Worm (Caenorhabditis elegans) whole organism, young adult: Measurements from ENCODE around the gene pfd-5.

Source experiments
- ekl-4 ChIP-seq: fragments of 200-800 bp; sonication (Bioruptor generic); IDR thresholded peaks from 2 replicates; pipeline ENCODE4 v1.3.6; 2022; ENCODE audit warnings: missing genetic modification reagents, missing genetic modification characterization, missing compliant biosample characterization
- unc-62 ChIP-seq: fragments of 150-350 bp; optimal IDR thresholded peaks from 2 replicates; lab custom pipeline; 2014; ENCODE audit warnings: missing biosample characterization, missing genetic modification reagents, missing genetic modification characterization

- TF ChIP-seq ekl-4 (GFP tag; lab: Robert Waterston, UW) (no peak), unc-62 (GFP tag; lab: Kevin White, UChicago) (no peak)
Measured at ce11 chrIII:7246389-7246788, 47.7 kb upstream of the pfd-5 start.
